Fruit fly (Drosophila melanogaster) whole organism, embryonic: ENCODE results near the gene CG5214.

Experiments
- ATbp ChIP-seq: fragments of 200-800 bp; sonication (Bioruptor generic); optimal IDR thresholded peaks from 2 replicates; lab custom pipeline; 2017; ENCODE audit warnings: missing biosample characterization, mild to moderate bottlenecking, missing genetic modification characterization, missing genetic modification reagents
- Aef1 ChIP-seq: fragments of 200-800 bp; sonication (Bioruptor generic); IDR thresholded peaks from 3 replicates; pipeline ENCODE4 v1.3.6; 2022; ENCODE audit warnings: missing biosample characterization, missing genetic modification characterization
- Atf6 ChIP-seq: fragments of 200-800 bp; sonication (Bioruptor generic); IDR thresholded peaks from 2 replicates; pipeline ENCODE4 v1.3.6; 2022; ENCODE audit warnings: missing biosample characterization, missing genetic modification characterization
- CG10209 ChIP-seq: fragments of 200-800 bp; sonication (Bioruptor generic); optimal IDR thresholded peaks from 3 replicates; lab custom pipeline; 2017; ENCODE audit warnings: missing biosample characterization, mild to moderate bottlenecking, missing genetic modification characterization, missing genetic modification reagents
- CG10979 ChIP-seq: fragments of 200-800 bp; sonication (Bioruptor generic); optimal IDR thresholded peaks from 2 replicates; lab custom pipeline; 2018; ENCODE audit warnings: missing biosample characterization, mild to moderate bottlenecking, missing genetic modification characterization, moderate library complexity
- CG11560 ChIP-seq: fragments of 200-800 bp; sonication (Bioruptor generic); IDR thresholded peaks from 3 replicates; pipeline ENCODE4 v1.3.6; 2022; ENCODE audit warnings: missing biosample characterization, missing genetic modification characterization
- CG12391 ChIP-seq: fragments of 200-800 bp; sonication (Bioruptor generic); optimal IDR thresholded peaks from 3 replicates; lab custom pipeline; 2018; ENCODE audit warnings: missing biosample characterization, mild to moderate bottlenecking, missing genetic modification characterization, moderate library complexity
- CG15479 ChIP-seq: fragments of 200-800 bp; sonication (Bioruptor generic); optimal IDR thresholded peaks from 3 replicates; lab custom pipeline; 2019; ENCODE audit warnings: missing biosample characterization, mild to moderate bottlenecking, missing genetic modification characterization, moderate library complexity
- CG1647 ChIP-seq: fragments of 200-800 bp; sonication (Bioruptor generic); optimal IDR thresholded peaks from 3 replicates; lab custom pipeline; 2016; ENCODE audit warnings: missing biosample characterization, missing genetic modification characterization
- CG17829 ChIP-seq: fragments of 200-800 bp; optimal IDR thresholded peaks from 2 replicates; lab custom pipeline; 2019; ENCODE audit warnings: missing biosample characterization, mild to moderate bottlenecking, missing genetic modification characterization, moderate library complexity
- CG1792 ChIP-seq: fragments of 200-800 bp; sonication (Bioruptor generic); optimal IDR thresholded peaks from 2 replicates; lab custom pipeline; 2016; ENCODE audit warnings: missing biosample characterization, missing genetic modification characterization
- CG18619 ChIP-seq: fragments of 200-800 bp; sonication (Bioruptor generic); optimal IDR thresholded peaks from 3 replicates; lab custom pipeline; 2017; ENCODE audit warnings: missing biosample characterization, mild to moderate bottlenecking, missing genetic modification characterization
- CG2678 ChIP-seq: fragments of 200-800 bp; sonication (Bioruptor generic); optimal IDR thresholded peaks from 3 replicates; lab custom pipeline; 2019; ENCODE audit warnings: missing biosample characterization, mild to moderate bottlenecking, missing genetic modification characterization, moderate library complexity
- CG34224 ChIP-seq: fragments of 200-800 bp; sonication (Bioruptor generic); IDR thresholded peaks from 3 replicates; pipeline ENCODE4 v1.3.6; 2022; ENCODE audit warnings: missing biosample characterization, missing genetic modification characterization; ENCODE audit not compliant: partially characterized antibody
- CG6683 ChIP-seq: fragments of 200-800 bp; sonication (Bioruptor generic); optimal IDR thresholded peaks from 2 replicates; lab custom pipeline; 2017; ENCODE audit warnings: missing biosample characterization, mild to moderate bottlenecking, missing genetic modification characterization, missing genetic modification reagents
- CG7745 ChIP-seq: fragments of 200-800 bp; sonication (Bioruptor generic); optimal IDR thresholded peaks from 2 replicates; lab custom pipeline; 2018; ENCODE audit warnings: missing biosample characterization, mild to moderate bottlenecking, missing genetic modification characterization, moderate library complexity
- CG8359 ChIP-seq: fragments of 200-800 bp; sonication (Bioruptor generic); optimal IDR thresholded peaks from 2 replicates; lab custom pipeline; 2017; ENCODE audit warnings: missing biosample characterization, mild to moderate bottlenecking, missing genetic modification characterization, borderline replicate concordance
- CG8765 ChIP-seq: fragments of 200-800 bp; sonication (Bioruptor generic); IDR thresholded peaks from 2 replicates; pipeline ENCODE4 v1.3.6; 2022; ENCODE audit warnings: missing biosample characterization, missing genetic modification characterization
- CG9215 ChIP-seq: fragments of 200-800 bp; sonication (Bioruptor generic); IDR thresholded peaks from 2 replicates; pipeline ENCODE4 v1.3.6; 2022; ENCODE audit warnings: missing biosample characterization, missing genetic modification characterization
- HLH54F ChIP-seq: fragments of 200-800 bp; sonication (Bioruptor generic); optimal IDR thresholded peaks from 3 replicates; lab custom pipeline; 2016; ENCODE audit warnings: missing biosample characterization, missing genetic modification characterization
- Hand ChIP-seq: fragments of 200-800 bp; sonication (Bioruptor generic); optimal IDR thresholded peaks from 2 replicates; lab custom pipeline; 2017; ENCODE audit warnings: mild to moderate bottlenecking, missing biosample characterization, missing genetic modification reagents, missing genetic modification characterization
- Hr39 ChIP-seq: fragments of >200 bp; optimal IDR thresholded peaks from 2 replicates; lab custom pipeline; 2017
- Jarid2 ChIP-seq: fragments of 200-800 bp; sonication (Bioruptor generic); optimal IDR thresholded peaks from 3 replicates; lab custom pipeline; 2017; ENCODE audit warnings: mild to moderate bottlenecking, missing biosample characterization, missing genetic modification reagents, missing genetic modification characterization
- Meics ChIP-seq: fragments of 200-800 bp; sonication (Bioruptor generic); optimal IDR thresholded peaks from 2 replicates; lab custom pipeline; 2017; ENCODE audit warnings: missing biosample characterization, mild to moderate bottlenecking, missing genetic modification characterization
- Scr ChIP-seq: fragments of 200-800 bp; sonication (Bioruptor generic); IDR thresholded peaks from 2 replicates; pipeline ENCODE4 v1.3.6; 2022; ENCODE audit warnings: missing biosample characterization, missing genetic modification characterization; ENCODE audit not compliant: partially characterized antibody
- Sry-β ChIP-seq: fragments of 200-800 bp; sonication (Bioruptor generic); optimal IDR thresholded peaks from 2 replicates; lab custom pipeline; 2018; ENCODE audit warnings: missing biosample characterization, mild to moderate bottlenecking, missing genetic modification characterization, moderate library complexity
- Ssrp ChIP-seq: fragments of 200-800 bp; sonication (Bioruptor generic); optimal IDR thresholded peaks from 2 replicates; lab custom pipeline; 2018; ENCODE audit warnings: missing biosample characterization, mild to moderate bottlenecking, missing genetic modification characterization, moderate library complexity
- Taf1 ChIP-seq: fragments of 200-800 bp; sonication (Bioruptor generic); IDR thresholded peaks from 2 replicates; pipeline ENCODE4 v1.3.6; 2022; ENCODE audit warnings: missing biosample characterization, missing genetic modification characterization
- Usf ChIP-seq: fragments of 200-800 bp; sonication (Bioruptor generic); optimal IDR thresholded peaks from 2 replicates; lab custom pipeline; 2017; ENCODE audit warnings: missing genotype, missing biosample characterization, missing genetic modification characterization
- ase ChIP-seq: fragments of 200-800 bp; sonication (Bioruptor generic); IDR thresholded peaks from 3 replicates; pipeline ENCODE4 v1.3.6; 2022; ENCODE audit warnings: missing biosample characterization, missing genetic modification characterization
- az2 ChIP-seq: fragments of 200-800 bp; sonication (Bioruptor generic); optimal IDR thresholded peaks from 3 replicates; lab custom pipeline; 2016; ENCODE audit warnings: missing biosample characterization, missing genetic modification characterization
- br ChIP-seq: fragments of >200 bp; optimal IDR thresholded peaks from 2 replicates; lab custom pipeline; 2017
- chinmo ChIP-seq: fragments of 200-800 bp; sonication (Bioruptor generic); IDR thresholded peaks from 4 replicates; pipeline ENCODE4 v1.3.6; 2022; ENCODE audit warnings: missing biosample characterization, missing genetic modification characterization; ENCODE audit not compliant: partially characterized antibody
- crol ChIP-seq: fragments of 200-800 bp; sonication (Bioruptor generic); IDR thresholded peaks from 2 replicates; pipeline ENCODE4 v1.3.6; 2022; ENCODE audit warnings: missing biosample characterization, missing genetic modification characterization
- dan ChIP-seq: fragments of 200-800 bp; sonication (Bioruptor generic); IDR thresholded peaks from 2 replicates; pipeline ENCODE4 v1.3.6; 2022; ENCODE audit warnings: missing biosample characterization, missing genetic modification characterization
- en ChIP-seq: fragments of 200-800 bp; sonication (Bioruptor generic); optimal IDR thresholded peaks from 2 replicates; lab custom pipeline; 2016; ENCODE audit warnings: missing biosample characterization, missing genetic modification characterization
- eve ChIP-seq, 2 experiments: fragments of >200 bp; optimal IDR thresholded peaks; 2 replicates each; lab custom pipeline; 2017; ENCODE audit warnings: missing biosample characterization in 2 of 2, missing genetic modification characterization in 2 of 2
- fd3F ChIP-seq: fragments of 200-800 bp; sonication (Bioruptor generic); optimal IDR thresholded peaks from 2 replicates; lab custom pipeline; 2018; ENCODE audit warnings: missing biosample characterization, mild to moderate bottlenecking, missing genetic modification characterization, moderate library complexity
- kah ChIP-seq: fragments of 200-800 bp; sonication (Bioruptor generic); optimal IDR thresholded peaks from 2 replicates; lab custom pipeline; 2018; ENCODE audit warnings: missing biosample characterization, mild to moderate bottlenecking, missing genetic modification characterization
- kni ChIP-seq: fragments of 200-800 bp; sonication (Bioruptor generic); optimal IDR thresholded peaks from 3 replicates; lab custom pipeline; 2017; ENCODE audit warnings: mild to moderate bottlenecking, missing biosample characterization, missing genetic modification reagents, missing genetic modification characterization
- lola ChIP-seq, 3 experiments: fragments of >200 bp in 2 of 3; fragments of 200-800 bp in 1 of 3; sonication (Bioruptor generic) in 1 of 3; optimal IDR thresholded peaks; 2 replicates each; lab custom pipeline; 2017 to 2019; ENCODE audit warnings: missing biosample characterization in 3 of 3, missing genetic modification characterization in 3 of 3, mild to moderate bottlenecking in 1 of 3, moderate library complexity in 1 of 3
- lov ChIP-seq, 2 experiments: fragments of 200-800 bp in 1 of 2; fragments of >200 bp in 1 of 2; sonication (Bioruptor generic) in 1 of 2; IDR thresholded peaks in 1 of 2; optimal IDR thresholded peaks in 1 of 2; 2 replicates in 1 of 2; 3 replicates in 1 of 2; pipeline versions ENCODE4 v1.3.6 to Lab custom; 2017 to 2022; ENCODE audit warnings: missing biosample characterization in 1 of 2, missing genetic modification characterization in 1 of 2
- row ChIP-seq: fragments of 200-800 bp; sonication (Bioruptor generic); IDR thresholded peaks from 3 replicates; pipeline ENCODE4 v1.3.6; 2022; ENCODE audit warnings: missing biosample characterization, missing genetic modification characterization
- scrt ChIP-seq: fragments of 200-800 bp; sonication (Bioruptor generic); optimal IDR thresholded peaks from 2 replicates; lab custom pipeline; 2018; ENCODE audit warnings: missing biosample characterization, mild to moderate bottlenecking, missing genetic modification characterization, moderate library complexity
- slbo ChIP-seq: fragments of 200-800 bp; sonication (Bioruptor generic); IDR thresholded peaks from 2 replicates; pipeline ENCODE4 v1.3.6; 2022; ENCODE audit warnings: missing biosample characterization, missing genetic modification characterization
- sob ChIP-seq: fragments of 200-800 bp; sonication (Bioruptor generic); IDR thresholded peaks from 2 replicates; pipeline ENCODE4 v1.3.6; 2022; ENCODE audit warnings: missing biosample characterization, missing genetic modification characterization
- trem ChIP-seq: fragments of 200-800 bp; optimal IDR thresholded peaks from 3 replicates; lab custom pipeline; 2019; ENCODE audit warnings: missing biosample characterization, mild to moderate bottlenecking, missing genetic modification characterization, moderate library complexity
- zen2 ChIP-seq: fragments of 200-800 bp; sonication (Bioruptor generic); IDR thresholded peaks from 3 replicates; pipeline ENCODE4 v1.3.6; 2022; ENCODE audit warnings: missing biosample characterization, missing genetic modification characterization; ENCODE audit not compliant: partially characterized antibody

The CG5214 gene

dm6 chr3R:11211291-11212061 lies 32.6 kb upstream of the CG5214 start (continued):
- TF ChIP-seq trem: peak; percentile 39
- no peak for TF ChIP-seq br (lab: Kevin White, UChicago)
- no peak for TF ChIP-seq CG11560 (tag; lab: Robert Waterston, UW)
- TF ChIP-seq eve (GFP tag; optimal IDR thresholded peaks at IDR 0.05; lab: Kevin White, UChicago): no peak
- TF ChIP-seq CG17829 (tag; lab: Kevin White, UChicago): peak; percentile 70
- TF ChIP-seq sob (GFP tag; lab: Robert Waterston, UW): peak; percentile 69
- no peak for TF ChIP-seq CG15479 (GFP tag; lab: Kevin White, UChicago)
- peak; percentile 73 for TF ChIP-seq Atf6 (GFP tag; lab: Robert Waterston, UW)
- peak; percentile 36 for TF ChIP-seq ATbp (GFP tag; lab: Kevin White, UChicago)
- TF ChIP-seq CG10209: peak; percentile 57
- peak; percentile 83; the same call in 3 of the 4 replicates for TF ChIP-seq chinmo
- TF ChIP-seq dan (GFP tag; lab: Robert Waterston, UW): no peak
- TF ChIP-seq CG18619 (GFP tag; lab: Kevin White, UChicago): peak; percentile 40
- peak; percentile 20 for TF ChIP-seq Usf (GFP tag; lab: Kevin White, UChicago)
- TF ChIP-seq zen2 (GFP tag; lab: Robert Waterston, UW): no peak
- peak; percentile 50 for TF ChIP-seq CG10979 (tag; lab: Kevin White, UChicago)
- peak; percentile 80 for TF ChIP-seq CG1647 (GFP tag; lab: Kevin White, UChicago)
- peak; percentile 74 for TF ChIP-seq HLH54F
- peak; percentile 75 for TF ChIP-seq az2
- peak; percentile 99 for TF ChIP-seq scrt (GFP tag; lab: Kevin White, UChicago)
- peak; percentile 87 for TF ChIP-seq kah (GFP tag; lab: Kevin White, UChicago)
- peak; percentile 90 for TF ChIP-seq Sry-β (GFP tag; lab: Kevin White, UChicago)
- TF ChIP-seq CG9215 (GFP tag; lab: Robert Waterston, UW): peak; percentile 69
- TF ChIP-seq row (GFP tag; lab: Robert Waterston, UW): peak; percentile 96
- TF ChIP-seq lov (optimal IDR thresholded peaks at IDR 0.05; lab: Kevin White, UChicago): no peak
- peak; percentile 71; the same call in 1 of the 3 replicates for TF ChIP-seq lov (GFP tag; IDR thresholded peaks at IDR 0.05; lab: Robert Waterston, UW)
- peak; percentile 56; the same call in 1 of the 2 replicates for TF ChIP-seq crol
- peak; percentile 95 for TF ChIP-seq kni (GFP tag; lab: Kevin White, UChicago)
- TF ChIP-seq ase (GFP tag; lab: Robert Waterston, UW): peak; percentile 74; the same call in 2 of the 3 replicates
- no peak for TF ChIP-seq CG6683 (GFP tag; lab: Kevin White, UChicago)
- TF ChIP-seq lola (GFP tag; optimal IDR thresholded peaks at IDR 0.05; lab: Kevin White, UChicago): peak in 1 of 3 experiments; percentile 49
- TF ChIP-seq slbo (GFP tag; lab: Robert Waterston, UW): peak; percentile 90
- TF ChIP-seq CG8765 (GFP tag; lab: Robert Waterston, UW): peak; percentile 8; the same call in 1 of the 2 replicates
- no peak for TF ChIP-seq Hand
- peak; percentile 64 for TF ChIP-seq CG1792
- TF ChIP-seq fd3F (GFP tag; lab: Kevin White, UChicago): peak; percentile 57
- TF ChIP-seq CG34224: no peak
- TF ChIP-seq CG8359 (GFP tag; lab: Kevin White, UChicago): no peak
- TF ChIP-seq en: no peak
- no peak for TF ChIP-seq Jarid2 (GFP tag; lab: Kevin White, UChicago)
- no peak for TF ChIP-seq Scr (GFP tag; lab: Robert Waterston, UW)
- TF ChIP-seq Ssrp (tag; lab: Kevin White, UChicago): peak; percentile 62
- no peak for TF ChIP-seq CG7745 (tag; lab: Kevin White, UChicago)
- TF ChIP-seq Aef1 (GFP tag; lab: Robert Waterston, UW): peak; percentile 66; the same call in 2 of the 3 replicates
- TF ChIP-seq Hr39 (lab: Kevin White, UChicago): no peak
- peak; percentile 76 for TF ChIP-seq CG2678 (tag; lab: Kevin White, UChicago)
- TF ChIP-seq Meics (GFP tag; lab: Kevin White, UChicago): peak; percentile 76
- no peak; the same call in 1 of the 2 replicates for TF ChIP-seq Taf1 (GFP tag; lab: Robert Waterston, UW)
- TF ChIP-seq CG12391 (tag; lab: Kevin White, UChicago): peak; percentile 81
